Worm (Caenorhabditis elegans): ENCODE measurements around the gene ulp-2.
"Not testable (repeated sequence)": the region's sequence is repeated elsewhere in the genome, so short reads cannot be mapped to it uniquely, and the experiment has no call there.

The ulp-2 gene

ce11 chrII:4932727-4933126 lies 26.9 kb downstream of the ulp-2 start, which contains the start of gene msp-152:
msp-152 (plus strand) TSS chrII:4933027.
- not testable (repeated sequence) for TF ChIP-seq cnd-1, lsy-2, nhr-76 (tag; optimal IDR thresholded peaks at IDR 0.05)

- TF ChIP-seq ceh-39 (tag; optimal IDR thresholded peaks at IDR 0.05): no peak
These were observed 28.4 kb downstream of the ulp-2 start for ce11 chrII:4931286-4931685.

ce11 chrII:4925198-4925764 lies 34.4 kb downstream of the ulp-2 start, which contains the start of gene aagr-2:
aagr-2 (minus strand) TSS chrII:4925248.
- TF ChIP-seq mab-5 (tag; optimal IDR thresholded peaks at IDR 0.05) (no peak), elt-1 (tag; optimal IDR thresholded peaks at IDR 0.05; ENCODE audit: borderline replicate concordance, insufficient read depth) (no peak), mep-1 (tag; optimal IDR thresholded peaks at IDR 0.05) (no peak), lin-32 (GFP tag; optimal IDR thresholded peaks at IDR 0.05) (no peak), ztf-11 (tag; optimal IDR thresholded peaks at IDR 0.05) (no peak)

ce11 chrII:4924729-4925128 lies 34.9 kb downstream of the ulp-2 start:
- no peak for TF ChIP-seq lin-32 (GFP tag; optimal IDR thresholded peaks at IDR 0.05)
- no peak for TF ChIP-seq nhr-2 (tag; optimal IDR thresholded peaks at IDR 0.05)
- TF ChIP-seq mls-2 (tag; optimal IDR thresholded peaks at IDR 0.05): no peak
- no peak for TF ChIP-seq ham-2 (GFP tag; optimal IDR thresholded peaks at IDR 0.05)
- no peak for TF ChIP-seq hlh-1 (tag; optimal IDR thresholded peaks at IDR 0.05)
- TF ChIP-seq unc-120 (tag; optimal IDR thresholded peaks at IDR 0.05; ENCODE audit: poor library complexity, severe bottlenecking): no peak
- TF ChIP-seq lin-13 (tag; optimal IDR thresholded peaks at IDR 0.05): no peak
- TF ChIP-seq mep-1 (tag; optimal IDR thresholded peaks at IDR 0.05): no peak
- no peak for TF ChIP-seq cnd-1 (tag; optimal IDR thresholded peaks at IDR 0.05)
- TF ChIP-seq ceh-39 (tag; optimal IDR thresholded peaks at IDR 0.05): no peak
- TF ChIP-seq blmp-1 (tag; optimal IDR thresholded peaks at IDR 0.05): no peak
- TF ChIP-seq tbx-8 (GFP tag; optimal IDR thresholded peaks at IDR 0.05): no peak
- no peak for TF ChIP-seq ceh-43 (GFP tag; optimal IDR thresholded peaks at IDR 0.05)
- no peak for TF ChIP-seq sem-2 (GFP tag; optimal IDR thresholded peaks at IDR 0.05)
- no peak for TF ChIP-seq elt-3 (tag; optimal IDR thresholded peaks at IDR 0.05)
- TF ChIP-seq zip-8 (tag; optimal IDR thresholded peaks at IDR 0.05): no peak
- TF ChIP-seq sptf-1 (tag; optimal IDR thresholded peaks at IDR 0.05): no peak
- TF ChIP-seq pha-4 (tag; optimal IDR thresholded peaks at IDR 0.05): no peak
- no peak for TF ChIP-seq unc-62 (GFP tag; optimal IDR thresholded peaks at IDR 0.05)
- TF ChIP-seq drap-1 (GFP tag; optimal IDR thresholded peaks at IDR 0.05): no peak

- TF ChIP-seq lin-32 (GFP tag; optimal IDR thresholded peaks at IDR 0.05): no peak
- no peak for TF ChIP-seq lsy-2 (tag; optimal IDR thresholded peaks at IDR 0.05)
- no peak for TF ChIP-seq lin-13 (tag; optimal IDR thresholded peaks at IDR 0.05)
- no peak for TF ChIP-seq nhr-76 (tag; optimal IDR thresholded peaks at IDR 0.05)
- no peak for TF ChIP-seq unc-120 (tag; optimal IDR thresholded peaks at IDR 0.05; ENCODE audit: poor library complexity, severe bottlenecking)
- TF ChIP-seq drap-1 (GFP tag; optimal IDR thresholded peaks at IDR 0.05): no peak
- no peak for TF ChIP-seq ham-2 (GFP tag; optimal IDR thresholded peaks at IDR 0.05)
- TF ChIP-seq blmp-1 (tag; optimal IDR thresholded peaks at IDR 0.05): no peak
- no peak for TF ChIP-seq nhr-12 (tag; optimal IDR thresholded peaks at IDR 0.05)
- TF ChIP-seq snpc-4 (tag; optimal IDR thresholded peaks at IDR 0.05): no peak
- no peak for TF ChIP-seq bed-3 (GFP tag; optimal IDR thresholded peaks at IDR 0.05)
- TF ChIP-seq ceh-43 (GFP tag; optimal IDR thresholded peaks at IDR 0.05): no peak
- no peak for TF ChIP-seq cnd-1 (tag; optimal IDR thresholded peaks at IDR 0.05)
- no peak for TF ChIP-seq M03D4.4 (tag; optimal IDR thresholded peaks at IDR 0.05)
These were observed 39.1 kb downstream of the ulp-2 start for ce11 chrII:4920608-4921007.

- no peak for TF ChIP-seq drap-1 (GFP tag; optimal IDR thresholded peaks at IDR 0.05)
- TF ChIP-seq nhr-2 (tag; optimal IDR thresholded peaks at IDR 0.05): peak; percentile 64
These were observed 41.1 kb downstream of the ulp-2 start for ce11 chrII:4918501-4919021.
